1 fruit fly cellular context compared by ENCODE assay signal in genomic region chr3R:17714773-17715344, dm6.
TF ChIP-seq lines count a peak whose summit lies in the region.

No protein-coding gene starts in this region.

TF ChIP-seq in whole organism, embryonic, 481 proteins besides CTCF, POLR2A, EP300 and RAD21 (continued from another document):
- TF ChIP-seq CG10543 (GFP tag; optimal IDR thresholded peaks at IDR 0.05; lab: Kevin White, UChicago) (peak; percentile 9), cwo (GFP tag; optimal IDR thresholded peaks at IDR 0.05; lab: Kevin White, UChicago) (peak; percentile 98), CG12769 (tag; optimal IDR thresholded peaks at IDR 0.05; lab: Kevin White, UChicago) (peak; percentile 21), ro (GFP tag; IDR thresholded peaks at IDR 0.05; lab: Robert Waterston, UW) (no peak), ci (GFP tag; IDR thresholded peaks at IDR 0.05; lab: Robert Waterston, UW) (0 out of 3 replicates have a peak, but pooled peaks have one; percentile 5), CG12299 (tag; optimal IDR thresholded peaks at IDR 0.05; lab: Kevin White, UChicago) (no peak), sug (tag; optimal IDR thresholded peaks at IDR 0.05; lab: Kevin White, UChicago) (peak; percentile 29), Stat92E (GFP tag; optimal IDR thresholded peaks at IDR 0.05; lab: Kevin White, UChicago) (peak in 1 of 3 experiments; percentile 12), pb (GFP tag; optimal IDR thresholded peaks at IDR 0.05; lab: Kevin White, UChicago) (no peak), CG1832 (GFP tag; optimal IDR thresholded peaks at IDR 0.05; lab: Kevin White, UChicago) (peak; percentile 12), al (GFP tag; IDR thresholded peaks at IDR 0.05; lab: Robert Waterston, UW) (0 out of 2 replicates have a peak, but pooled peaks have one; percentile 28), abd-A (tag; optimal IDR thresholded peaks at IDR 0.05; lab: Kevin White, UChicago) (peak; percentile 55), CG9932 (GFP tag; IDR thresholded peaks at IDR 0.05; lab: Robert Waterston, UW) (0 out of 2 replicates have a peak, but pooled peaks have one; percentile 17), twi (tag; optimal IDR thresholded peaks at IDR 0.05; lab: Kevin White, UChicago) (peak; percentile 80), gfzf (GFP tag; optimal IDR thresholded peaks at IDR 0.05; lab: Kevin White, UChicago) (no peak), CG16779 (GFP tag; IDR thresholded peaks at IDR 0.05; lab: Robert Waterston, UW) (0 out of 2 replicates have a peak, but pooled peaks have one; percentile 16), pros (GFP tag; optimal IDR thresholded peaks at IDR 0.05; lab: Kevin White, UChicago) (peak; percentile 54), eyg (GFP tag; optimal IDR thresholded peaks at IDR 0.05; lab: Kevin White, UChicago) (no peak), z (GFP tag; IDR thresholded peaks at IDR 0.05; lab: Robert Waterston, UW) (peak; percentile 43; the same call in 1 of the 3 replicates), grn (GFP tag; optimal IDR thresholded peaks at IDR 0.05; lab: Kevin White, UChicago) (peak; percentile 14), Hr78 (GFP tag; optimal IDR thresholded peaks at IDR 0.05; lab: Kevin White, UChicago) (peak in 1 of 2 experiments; percentile 2), crol (GFP tag; IDR thresholded peaks at IDR 0.05; lab: Robert Waterston, UW) (peak; percentile 97)
